Fruit fly (Drosophila melanogaster) whole organism: ENCODE measurements around the gene Cisd2.
A peak's percentile ranks its signal among the peaks of the same experiment; 100 is the strongest.

Experiments
- CG8478 ChIP-seq: fragments of >200 bp; optimal IDR thresholded peaks from 2 replicates; lab custom pipeline; 2018; ENCODE audit warnings: inconsistent platforms
- Dll ChIP-seq: fragments of >200 bp; optimal IDR thresholded peaks from 2 replicates; lab custom pipeline; 2017
- EcR ChIP-seq, 2 experiments: fragments of >200 bp; optimal IDR thresholded peaks; 2 replicates each; lab custom pipeline; 2017; ENCODE audit warnings: missing biosample characterization in 2 of 2, missing genetic modification characterization in 2 of 2, missing genetic modification reagents in 2 of 2
- pan ChIP-seq: fragments of >200 bp; optimal IDR thresholded peaks from 2 replicates; lab custom pipeline; 2017
- psq ChIP-seq: fragments of >200 bp; optimal IDR thresholded peaks from 2 replicates; lab custom pipeline; 2017
- usp ChIP-seq: fragments of >200 bp; optimal IDR thresholded peaks from 2 replicates; lab custom pipeline; 2017; ENCODE audit warnings: missing biosample characterization, missing genetic modification characterization, mixed read lengths

The Cisd2 gene

DNA sequence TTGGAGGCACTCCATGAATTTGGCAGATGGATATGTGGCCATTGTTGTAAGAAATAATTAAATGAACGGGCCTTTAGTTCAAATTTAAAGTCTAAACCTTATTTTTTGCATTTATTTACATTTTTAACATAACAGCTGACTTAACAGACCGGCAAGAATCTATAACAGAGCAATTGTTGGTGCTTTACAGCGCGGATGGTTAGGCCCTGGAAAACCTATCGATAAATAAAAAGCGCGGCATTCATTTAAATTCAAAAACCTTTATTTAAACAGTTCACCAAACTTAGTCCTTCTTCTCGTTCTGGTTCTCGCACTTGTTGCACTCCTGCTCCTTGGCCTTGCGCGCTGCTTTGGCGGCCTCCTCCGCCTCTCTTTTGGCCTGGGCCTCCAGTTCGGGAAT lies 20.8 kb downstream of the Cisd2 start, which contains the start of gene Mesh1:
TSS of gene Mesh1 (minus strand) at position 108 of the 400 bp plus-strand sequence.
- TF ChIP-seq EcR (GFP tag; optimal IDR thresholded peaks at IDR 0.05; lab: Kevin White, UChicago) = no peak
- TF ChIP-seq usp (GFP tag; lab: Kevin White, UChicago) = no peak
- TF ChIP-seq psq (lab: Kevin White, UChicago) = no peak
- no peak for TF ChIP-seq Dll (lab: Kevin White, UChicago)
- TF ChIP-seq CG8478 (lab: Kevin White, UChicago) = no peak
- no peak for TF ChIP-seq pan (lab: Kevin White, UChicago)

DNA sequence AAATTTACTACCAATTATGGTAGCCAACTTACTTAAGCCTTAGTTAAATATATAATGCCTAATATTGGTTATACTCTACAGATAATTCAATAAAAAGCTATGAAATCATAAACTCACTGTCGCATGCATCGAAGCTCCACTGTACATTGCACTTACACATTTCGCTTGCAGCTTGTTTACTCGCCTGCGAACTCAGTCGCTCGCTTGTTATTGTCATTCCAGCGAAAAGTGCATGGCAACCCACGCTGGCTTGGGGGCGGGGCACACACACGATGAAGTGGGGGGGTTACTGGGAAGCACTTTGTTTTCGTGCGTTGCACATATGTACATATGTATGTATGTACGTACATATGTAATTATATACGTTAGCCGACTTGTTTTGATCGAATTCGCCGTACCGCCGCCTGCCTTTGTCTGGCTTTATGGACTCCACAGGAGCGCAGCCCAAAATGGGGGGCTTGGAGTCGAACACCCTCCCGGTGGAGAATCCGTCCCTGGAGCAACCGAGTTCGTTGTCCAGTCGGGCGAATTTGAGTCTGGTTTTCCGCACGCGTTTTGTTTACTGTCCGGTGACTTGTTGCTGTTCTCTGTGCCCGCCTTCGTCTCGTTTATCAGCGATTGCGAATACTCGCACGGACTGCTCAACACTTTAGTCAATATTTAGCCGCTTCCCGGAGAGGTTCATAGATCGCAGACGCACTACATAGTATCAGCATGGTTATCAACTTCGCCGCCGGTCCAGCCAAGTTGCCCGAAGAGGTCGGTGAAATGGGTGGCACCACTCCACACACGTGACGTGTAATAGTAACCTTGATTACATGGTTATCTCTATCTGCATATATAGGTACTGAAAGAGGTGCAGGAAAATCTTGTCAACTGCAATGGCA lies 23.2 kb downstream of the Cisd2 start, which contains the start of gene CG11899:
TSS of gene CG11899 (plus strand) at position 648 of the 887 bp plus-strand sequence.
- TF ChIP-seq usp (GFP tag; lab: Kevin White, UChicago) = no peak
- TF ChIP-seq psq (lab: Kevin White, UChicago) = no peak
- no peak for TF ChIP-seq CG8478 (lab: Kevin White, UChicago)
- TF ChIP-seq EcR (GFP tag; optimal IDR thresholded peaks at IDR 0.05; lab: Kevin White, UChicago) = peak; percentile 86 to 91

DNA sequence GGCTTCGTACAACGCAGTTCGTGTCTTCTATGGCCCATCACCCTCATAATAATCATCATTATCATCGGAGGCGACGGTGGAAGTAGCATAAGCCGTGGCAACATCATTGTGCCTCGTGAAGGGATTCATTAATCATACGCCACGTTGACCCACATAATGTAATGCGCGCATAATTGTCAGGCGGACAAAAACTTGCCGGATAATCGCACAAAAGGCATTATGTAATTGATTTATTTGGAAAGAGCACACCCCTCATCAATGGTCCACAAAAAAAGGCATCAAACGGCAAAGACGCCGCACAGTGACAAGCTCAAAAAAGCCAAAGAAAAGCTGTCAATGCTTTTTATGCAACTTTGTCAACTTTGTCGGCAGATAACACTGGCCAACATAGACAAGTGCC lies 24.9 kb downstream of the Cisd2 start:
- TF ChIP-seq EcR (GFP tag; optimal IDR thresholded peaks at IDR 0.05; lab: Kevin White, UChicago) (no peak), pan (lab: Kevin White, UChicago) (no peak), CG8478 (lab: Kevin White, UChicago) (no peak), usp (GFP tag; lab: Kevin White, UChicago) (no peak), Dll (lab: Kevin White, UChicago) (no peak), psq (lab: Kevin White, UChicago) (no peak)

DNA sequence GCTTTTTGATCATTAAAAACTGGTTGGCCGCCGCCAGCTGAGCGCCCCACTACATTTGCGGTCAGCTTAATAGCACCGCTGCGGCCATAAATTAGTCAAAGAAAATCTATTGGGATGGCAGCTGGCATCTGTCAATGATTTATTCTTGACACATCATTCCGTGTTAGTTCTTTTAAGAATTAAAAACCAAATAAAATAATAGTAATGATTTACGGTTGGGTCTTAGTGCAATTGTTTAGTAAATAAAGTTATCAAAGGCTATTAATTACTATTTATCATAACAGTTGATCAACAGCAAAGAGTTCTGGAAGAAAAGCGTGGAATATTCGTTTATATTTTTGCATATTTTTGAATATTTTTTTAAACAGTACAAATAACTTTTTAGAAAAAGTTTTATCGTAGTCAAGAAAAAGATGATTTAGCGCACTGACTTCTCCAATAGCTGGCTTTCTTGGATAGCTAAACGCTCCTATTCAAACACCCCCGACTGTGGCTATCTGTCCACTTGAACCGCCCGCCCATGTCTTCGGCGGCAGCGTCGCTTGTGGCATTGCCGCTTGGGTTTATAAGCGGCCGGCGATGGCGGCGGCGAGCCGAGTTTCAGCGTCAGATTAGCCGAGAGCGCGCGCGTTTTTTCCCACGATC lies 26.1 kb downstream of the Cisd2 start, which contains the start of gene CG14515:
TSS of gene CG14515 (plus strand) at position 590 of the 645 bp plus-strand sequence.
- TF ChIP-seq CG8478 (lab: Kevin White, UChicago) (no peak), Dll (lab: Kevin White, UChicago) (no peak), pan (lab: Kevin White, UChicago) (no peak), psq (lab: Kevin White, UChicago) (no peak), usp (GFP tag; lab: Kevin White, UChicago) (no peak), EcR (GFP tag; optimal IDR thresholded peaks at IDR 0.05; lab: Kevin White, UChicago) (no peak)

DNA sequence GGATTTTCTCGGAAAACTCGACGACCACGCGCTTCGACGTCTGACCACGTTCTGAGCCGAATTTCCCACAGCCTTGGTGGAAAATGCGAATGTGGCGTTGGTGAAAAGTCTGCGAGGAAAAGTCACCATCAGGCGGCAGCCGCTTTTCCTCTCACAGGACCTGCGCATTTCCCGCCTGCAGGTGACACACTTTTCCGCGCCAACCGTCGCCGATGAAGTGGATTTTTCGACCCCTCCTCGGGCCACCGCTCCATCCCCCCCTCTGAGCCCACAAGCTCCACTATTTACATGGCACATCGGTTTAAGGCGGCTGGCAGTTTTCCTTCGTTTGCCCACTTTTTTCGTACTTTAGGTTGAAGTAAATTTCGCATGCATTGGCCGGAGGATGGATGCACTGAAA lies 28.3 kb downstream of the Cisd2 start, which contains the start of gene jus:
TSS of gene jus (minus strand) at position 38 of the 400 bp plus-strand sequence.
- TF ChIP-seq pan (lab: Kevin White, UChicago) (no peak), Dll (lab: Kevin White, UChicago) (no peak), usp (GFP tag; lab: Kevin White, UChicago) (no peak), EcR (GFP tag; optimal IDR thresholded peaks at IDR 0.05; lab: Kevin White, UChicago) (no peak), psq (lab: Kevin White, UChicago) (no peak), CG8478 (lab: Kevin White, UChicago) (no peak)

DNA sequence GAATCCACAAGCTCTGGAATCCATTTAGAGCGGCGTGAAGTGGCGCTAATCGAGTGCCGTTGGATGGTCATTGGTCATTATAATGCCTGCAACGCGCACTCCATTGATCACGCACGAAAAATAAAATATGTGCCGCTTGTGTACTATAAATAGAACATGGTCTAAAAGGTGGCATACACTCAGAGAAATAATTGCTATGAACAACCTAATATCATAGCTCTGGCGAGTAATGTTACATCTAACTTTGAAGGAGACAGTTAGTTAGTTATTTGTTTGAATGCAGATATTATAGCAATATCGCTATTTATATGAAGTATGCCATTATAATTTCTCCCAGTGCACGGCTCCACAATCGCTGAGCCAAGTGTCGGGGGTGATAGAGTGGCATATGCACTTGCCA lies 32.2 kb downstream of the Cisd2 start:
- TF ChIP-seq psq (lab: Kevin White, UChicago) = no peak
- TF ChIP-seq pan (lab: Kevin White, UChicago) = no peak
- no peak for TF ChIP-seq EcR (GFP tag; optimal IDR thresholded peaks at IDR 0.05; lab: Kevin White, UChicago)
- no peak for TF ChIP-seq Dll (lab: Kevin White, UChicago)
- TF ChIP-seq CG8478 (lab: Kevin White, UChicago) = no peak
- no peak for TF ChIP-seq usp (GFP tag; lab: Kevin White, UChicago)
